Worm (Caenorhabditis elegans) whole organism, midembryonic: ENCODE measurements around the gene F18G5.6.

Experiments
- T22C8.4 ChIP-seq: fragments of 200-800 bp; sonication (Bioruptor generic); IDR thresholded peaks from 2 replicates; pipeline ENCODE4 v1.3.6; 2022; ENCODE audit warnings: missing genetic modification characterization, missing compliant biosample characterization
- cog-1 ChIP-seq: sonication (generic microtip); optimal IDR thresholded peaks from 2 replicates; lab custom pipeline; 2016; ENCODE audit warnings: missing genetic modification characterization, missing compliant biosample characterization
- flt-1 ChIP-seq: fragments of 200-800 bp; sonication (Bioruptor generic); IDR thresholded peaks from 2 replicates; pipeline ENCODE4 v1.3.6; 2022; ENCODE audit warnings: missing genetic modification characterization, missing compliant biosample characterization
- klf-2 ChIP-seq: fragments of 200-800 bp; sonication (Bioruptor generic); conservative IDR thresholded peaks from 2 replicates; pipeline ENCODE4 v1.3.6; 2022; ENCODE audit warnings: missing genetic modification reagents, missing genetic modification characterization, missing compliant biosample characterization
- med-1 ChIP-seq: sonication (generic microtip); optimal IDR thresholded peaks from 2 replicates; lab custom pipeline; 2017; ENCODE audit warnings: missing genetic modification characterization, mild to moderate bottlenecking, missing compliant biosample characterization, antibody characterized with exemption, missing genetic modification reagents; ENCODE audit not compliant: insufficient read depth
- ref-1 ChIP-seq: fragments of 200-800 bp; sonication (Bioruptor generic); conservative IDR thresholded peaks from 2 replicates; pipeline ENCODE4 v1.3.6; 2022; ENCODE audit warnings: missing genetic modification reagents, missing genetic modification characterization, missing compliant biosample characterization
- tab-1 ChIP-seq: fragments of 200-800 bp; sonication (Bioruptor generic); IDR thresholded peaks from 2 replicates; pipeline ENCODE4 v1.3.6; 2022; ENCODE audit warnings: missing genetic modification characterization, missing compliant biosample characterization
- ztf-23 ChIP-seq: fragments of 200-800 bp; sonication (Bioruptor generic); IDR thresholded peaks from 2 replicates; pipeline ENCODE4 v1.3.6; 2022; ENCODE audit warnings: missing genetic modification reagents, missing genetic modification characterization, missing compliant biosample characterization
- ztf-29 ChIP-seq: fragments of 200-800 bp; sonication (Bioruptor generic); IDR thresholded peaks from 2 replicates; pipeline ENCODE4 v1.3.6; 2022; ENCODE audit warnings: missing genetic modification reagents, missing genetic modification characterization, missing compliant biosample characterization

The F18G5.6 gene

DNA sequence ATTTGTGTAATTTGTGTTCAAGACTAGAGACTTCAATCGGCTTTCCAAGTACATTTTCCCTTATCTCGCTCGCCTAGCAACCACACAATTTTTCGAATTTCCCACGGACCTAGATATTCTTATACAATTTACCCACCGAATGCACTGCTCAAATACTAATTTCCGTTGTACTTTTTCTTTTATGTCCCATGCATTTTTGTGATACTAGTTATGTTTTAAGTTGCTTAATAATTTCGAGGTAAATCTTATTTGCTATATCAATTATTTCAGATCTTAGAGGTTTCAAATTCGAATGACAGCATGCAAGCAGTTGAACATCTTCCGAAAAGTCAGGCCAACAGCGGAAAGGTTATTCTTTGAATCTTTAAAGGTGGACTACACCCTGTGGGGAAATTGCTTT, 4.6 kb downstream of the F18G5.6 start, which contains the start of gene F18G5.1:
F18G5.1 (plus strand) TSS at position 301 of the 400 bp plus-strand sequence.
- TF ChIP-seq ztf-29 (no peak), ztf-23 (no peak), klf-2 (GFP tag; lab: Robert Waterston, UW) (no peak), med-1 (no peak), T22C8.4 (GFP tag; lab: Robert Waterston, UW) (no peak), cog-1 (tag; lab: Kevin White, UChicago) (no peak), tab-1 (GFP tag; lab: Robert Waterston, UW) (no peak), ref-1 (GFP tag; lab: Robert Waterston, UW) (no peak), flt-1 (no peak)

DNA sequence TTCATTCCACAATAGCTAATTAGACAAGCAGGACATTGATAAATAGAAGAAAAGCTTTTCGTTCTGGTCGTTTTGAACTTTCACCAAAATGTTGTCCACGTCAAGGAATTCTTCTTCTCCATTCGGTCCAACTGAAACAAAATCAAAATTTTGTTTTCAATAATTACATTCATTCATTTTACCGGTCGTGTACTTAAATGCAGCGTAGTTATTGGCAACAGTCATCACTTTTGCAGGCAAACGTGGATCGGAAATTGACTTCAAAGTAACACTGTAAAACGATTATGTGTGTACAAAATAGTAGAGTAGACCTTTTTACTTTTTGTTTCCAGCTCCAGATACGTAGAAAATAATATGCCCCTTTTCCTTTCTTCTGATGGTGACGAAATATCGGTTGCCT, 8.1 kb downstream of the F18G5.6 start:
- TF ChIP-seq med-1: no peak
- TF ChIP-seq ztf-29: no peak
- no peak for TF ChIP-seq cog-1 (tag; lab: Kevin White, UChicago)
- no peak for TF ChIP-seq ztf-23

DNA sequence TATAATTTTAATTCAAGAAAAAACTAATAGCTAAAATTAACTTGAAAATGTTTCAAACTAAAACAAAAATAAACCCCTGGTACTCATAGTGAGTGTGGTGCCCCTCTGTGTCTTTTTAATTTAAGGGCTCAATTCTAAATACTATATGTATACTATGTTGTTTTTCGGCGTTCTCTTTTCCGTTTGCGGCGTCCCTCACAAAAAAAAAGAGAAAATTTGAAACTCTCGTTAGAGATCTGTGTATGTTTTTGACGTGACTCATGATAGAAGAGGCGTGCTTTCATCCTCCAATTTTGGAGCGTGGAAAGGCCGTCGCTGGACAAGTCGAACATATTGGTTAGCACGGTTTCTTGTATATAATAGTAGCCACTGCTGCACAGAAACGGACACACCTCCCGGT, 12.6 kb downstream of the F18G5.6 start, which contains the start of gene pes-8:
pes-8 (plus strand) TSS at position 301 of the 400 bp plus-strand sequence.
- no peak for TF ChIP-seq ref-1 (GFP tag; lab: Robert Waterston, UW)
- no peak for TF ChIP-seq klf-2 (GFP tag; lab: Robert Waterston, UW)
- TF ChIP-seq med-1: no peak
- TF ChIP-seq ztf-23: no peak
- TF ChIP-seq T22C8.4 (GFP tag; lab: Robert Waterston, UW): no peak
- no peak for TF ChIP-seq cog-1 (tag; lab: Kevin White, UChicago)
- no peak for TF ChIP-seq tab-1 (GFP tag; lab: Robert Waterston, UW)
- TF ChIP-seq flt-1: no peak
- no peak for TF ChIP-seq ztf-29

DNA sequence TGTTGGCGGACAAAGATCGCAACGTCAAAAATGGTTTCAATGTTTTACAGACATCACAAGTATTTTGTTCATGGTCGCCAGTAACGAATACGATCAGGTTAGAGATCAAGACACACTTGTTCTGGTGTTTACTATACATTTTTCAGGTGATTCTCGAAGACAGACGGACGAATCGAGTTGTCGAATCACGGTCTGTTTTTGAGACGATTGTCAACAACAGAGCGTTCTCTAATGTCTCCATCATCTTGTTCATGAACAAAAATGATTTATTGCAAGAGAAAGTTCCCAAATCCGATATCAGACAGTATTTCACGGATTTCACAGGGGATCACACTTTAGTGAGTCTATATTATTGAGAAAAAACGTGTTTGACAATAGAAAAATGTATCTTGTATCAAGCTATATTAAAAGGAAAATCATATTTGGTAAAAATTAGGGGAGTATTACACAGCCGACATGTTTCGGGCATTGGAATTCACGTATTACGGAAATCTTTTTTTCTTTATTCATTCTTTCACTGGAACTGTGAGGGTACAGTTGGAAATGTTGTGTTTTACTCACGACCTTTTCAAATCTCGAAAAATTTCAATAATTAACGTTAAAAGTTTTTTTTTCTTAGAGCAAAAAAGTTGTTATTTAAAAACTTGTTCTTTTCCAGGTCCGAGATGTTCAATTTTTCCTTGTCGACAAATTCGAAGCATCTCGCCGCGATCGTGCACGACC, 15.9 kb downstream of the F18G5.6 start:
- TF ChIP-seq ref-1 (GFP tag; lab: Robert Waterston, UW) (no peak), T22C8.4 (GFP tag; lab: Robert Waterston, UW) (no peak), med-1 (no peak), ztf-23 (no peak), ztf-29 (no peak), flt-1 (no peak)

DNA sequence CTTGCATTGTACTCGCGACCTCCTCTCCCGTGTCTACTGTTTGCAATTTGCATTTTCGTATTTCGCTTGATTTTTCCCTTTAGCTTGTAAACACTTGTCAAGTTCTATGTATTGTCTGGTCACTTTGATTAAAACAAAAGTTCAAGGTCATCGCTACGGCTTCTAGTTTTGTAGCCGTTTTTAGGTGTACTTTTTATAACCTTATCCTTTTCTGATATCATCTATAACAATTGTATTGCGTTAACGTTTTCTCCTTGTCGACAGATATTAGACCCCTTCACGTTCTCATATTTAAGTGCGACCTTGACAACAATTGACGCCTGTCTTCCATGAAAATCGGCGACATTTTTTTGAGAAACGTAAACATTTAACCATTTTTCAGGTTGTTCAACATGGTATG, 17.5 kb downstream of the F18G5.6 start:
- no peak for TF ChIP-seq tab-1 (GFP tag; lab: Robert Waterston, UW)
- TF ChIP-seq flt-1: no peak
- TF ChIP-seq med-1: no peak
- no peak for TF ChIP-seq T22C8.4 (GFP tag; lab: Robert Waterston, UW)
- TF ChIP-seq ztf-23: no peak
- TF ChIP-seq klf-2 (GFP tag; lab: Robert Waterston, UW): no peak
- no peak for TF ChIP-seq ztf-29
- no peak for TF ChIP-seq ref-1 (GFP tag; lab: Robert Waterston, UW)
- no peak for TF ChIP-seq cog-1 (tag; lab: Kevin White, UChicago)

DNA sequence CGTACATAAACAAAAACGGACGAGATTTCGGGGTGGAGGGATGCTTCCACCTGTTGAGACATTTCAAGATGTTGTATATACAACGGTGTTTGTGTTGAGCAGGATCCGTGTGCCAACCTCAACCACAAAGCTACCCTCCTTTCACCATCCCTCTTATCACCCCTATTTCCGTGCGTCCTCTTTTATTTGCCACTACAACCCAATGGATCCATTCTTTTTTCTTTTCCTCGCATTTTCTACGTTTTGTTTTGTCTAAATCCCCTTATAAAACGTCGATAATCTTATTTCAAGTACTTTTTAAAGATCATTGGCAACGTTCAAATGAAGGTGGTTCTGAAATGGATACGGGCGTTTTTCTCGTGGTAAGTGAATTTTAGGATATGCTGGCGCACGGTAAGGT, 20.9 kb downstream of the F18G5.6 start, which contains the start of gene gpa-12:
gpa-12 (plus strand) TSS at position 301 of the 400 bp plus-strand sequence.
- no peak for TF ChIP-seq flt-1
- no peak for TF ChIP-seq cog-1 (tag; lab: Kevin White, UChicago)
- no peak for TF ChIP-seq T22C8.4 (GFP tag; lab: Robert Waterston, UW)
- TF ChIP-seq klf-2 (GFP tag; lab: Robert Waterston, UW): no peak
- TF ChIP-seq ztf-23: no peak
- no peak for TF ChIP-seq med-1
- no peak for TF ChIP-seq tab-1 (GFP tag; lab: Robert Waterston, UW)
- no peak for TF ChIP-seq ref-1 (GFP tag; lab: Robert Waterston, UW)
- no peak for TF ChIP-seq ztf-29

DNA sequence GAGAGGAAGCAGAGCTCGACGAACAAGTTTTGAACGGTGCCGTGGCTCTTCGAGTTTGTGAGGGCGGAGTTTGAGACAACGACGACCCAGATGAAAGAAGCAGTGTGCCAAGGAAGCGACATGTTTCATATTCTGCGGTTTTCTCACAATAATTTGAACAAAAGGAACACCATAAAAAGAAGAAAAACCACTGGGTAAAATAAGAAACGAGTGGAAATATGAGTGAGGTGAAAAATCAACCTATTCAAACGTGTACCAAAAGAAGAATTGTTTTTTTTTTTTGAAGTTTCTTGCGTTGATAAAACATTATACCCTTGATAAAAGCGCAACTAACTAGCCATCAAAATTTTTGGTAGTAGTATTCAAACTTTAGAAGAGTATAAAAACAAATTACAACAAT, 22.0 kb downstream of the F18G5.6 start, which contains the start of gene lgc-4:
lgc-4 (minus strand) TSS at position 101 of the 400 bp plus-strand sequence.
- TF ChIP-seq tab-1 (GFP tag; lab: Robert Waterston, UW) (no peak), cog-1 (tag; lab: Kevin White, UChicago) (no peak), flt-1 (no peak), T22C8.4 (GFP tag; lab: Robert Waterston, UW) (no peak)

DNA sequence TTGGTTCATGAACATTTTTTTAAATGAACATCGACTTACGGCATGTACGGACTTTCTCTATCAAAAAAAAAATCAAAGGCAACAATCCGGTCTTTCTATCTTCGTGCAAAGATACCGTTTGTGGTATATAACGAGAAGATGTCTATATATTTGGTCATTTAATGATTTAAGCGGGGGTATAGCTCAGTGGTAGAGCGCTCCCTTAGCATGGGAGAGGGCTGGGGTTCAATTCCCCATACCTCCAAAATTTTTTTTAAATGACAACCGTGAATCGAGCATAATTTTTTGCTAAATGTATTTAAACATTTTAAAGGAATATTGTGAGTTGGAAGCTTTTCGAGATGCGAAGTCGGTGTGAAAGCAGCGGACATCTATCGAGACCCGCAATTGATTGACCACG, 25.4 kb downstream of the F18G5.6 start:
- no peak for TF ChIP-seq tab-1 (GFP tag; lab: Robert Waterston, UW)
- TF ChIP-seq ztf-23: no peak
- TF ChIP-seq T22C8.4 (GFP tag; lab: Robert Waterston, UW): no peak
- no peak for TF ChIP-seq ref-1 (GFP tag; lab: Robert Waterston, UW)
- no peak for TF ChIP-seq cog-1 (tag; lab: Kevin White, UChicago)
- TF ChIP-seq flt-1: no peak; the same call in 1 of the 2 replicates
- TF ChIP-seq klf-2 (GFP tag; lab: Robert Waterston, UW): no peak
- no peak for TF ChIP-seq ztf-29
- no peak for TF ChIP-seq med-1

DNA sequence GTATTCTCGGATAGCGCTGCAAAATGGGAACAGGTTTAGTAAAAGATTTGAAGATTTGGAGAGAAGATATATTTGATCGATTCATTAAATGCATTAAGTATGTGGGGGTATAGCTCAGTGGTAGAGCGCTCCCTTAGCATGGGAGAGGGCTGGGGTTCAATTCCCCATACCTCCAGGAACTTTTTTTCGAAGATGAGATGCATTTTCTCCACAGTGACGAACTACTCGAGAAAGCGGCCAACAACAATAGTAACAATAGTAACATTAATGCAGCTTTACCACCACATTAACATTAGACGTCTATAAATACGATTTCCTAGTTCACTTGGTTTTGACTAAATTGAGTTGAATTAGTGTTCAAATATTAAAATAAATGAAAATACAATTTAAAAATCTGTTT, 26.4 kb downstream of the F18G5.6 start:
- TF ChIP-seq ztf-23: 0 out of 2 replicates have a peak, but pooled peaks have one; percentile 27
- TF ChIP-seq klf-2 (GFP tag; lab: Robert Waterston, UW): no peak
- TF ChIP-seq ztf-29: no peak
- TF ChIP-seq cog-1 (tag; lab: Kevin White, UChicago): no peak
- TF ChIP-seq ref-1 (GFP tag; lab: Robert Waterston, UW): no peak

DNA sequence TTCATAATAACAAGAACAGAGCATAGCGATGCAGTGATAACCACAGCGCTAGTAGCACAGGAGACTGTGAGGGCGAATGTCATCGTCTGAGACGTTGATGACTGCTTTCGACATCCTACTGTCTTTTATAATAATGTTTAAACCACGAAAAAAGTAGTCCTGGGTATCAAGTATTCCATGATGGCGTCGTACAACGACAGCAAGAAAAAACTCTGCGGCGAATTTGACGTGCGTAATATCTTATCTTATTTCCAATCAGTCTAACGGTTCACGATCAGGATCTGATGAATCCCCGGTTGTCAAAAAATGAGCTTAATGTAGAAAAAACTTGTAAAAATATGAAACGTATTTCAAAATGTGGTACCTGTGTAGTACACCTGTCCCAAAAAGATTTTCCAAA, 29.6 kb downstream of the F18G5.6 start, which contains the start of gene col-175:
col-175 (minus strand) TSS at position 101 of the 400 bp plus-strand sequence.
- no peak for TF ChIP-seq tab-1 (GFP tag; lab: Robert Waterston, UW)
- no peak for TF ChIP-seq med-1
- no peak for TF ChIP-seq ztf-23
- no peak for TF ChIP-seq ztf-29
- TF ChIP-seq T22C8.4 (GFP tag; lab: Robert Waterston, UW): no peak
- TF ChIP-seq cog-1 (tag; lab: Kevin White, UChicago): no peak
- TF ChIP-seq klf-2 (GFP tag; lab: Robert Waterston, UW): no peak
- no peak for TF ChIP-seq ref-1 (GFP tag; lab: Robert Waterston, UW)
- TF ChIP-seq flt-1: no peak
